Worm (Caenorhabditis elegans) whole organism, late embryonic: ENCODE measurements around the gene Y38C1AA.1.

Experiments
- C38D4.7 ChIP-seq: fragments of 200-800 bp; sonication (Bioruptor generic); optimal IDR thresholded peaks from 2 replicates; lab custom pipeline; 2018; ENCODE audit warnings: mild to moderate bottlenecking, missing genetic modification characterization, moderate library complexity, missing compliant biosample characterization
- fkh-10 ChIP-seq: fragments of 150-350 bp; optimal IDR thresholded peaks from 2 replicates; lab custom pipeline; 2014; ENCODE audit warnings: missing biosample characterization, missing genetic modification reagents, missing genetic modification characterization
- hlh-8 ChIP-seq: sonication (generic microtip); optimal IDR thresholded peaks from 2 replicates; lab custom pipeline; 2016; ENCODE audit warnings: missing genotype, missing genetic modification characterization, missing compliant biosample characterization
- unc-3 ChIP-seq, 2 experiments: fragments of 200-800 bp in 1 of 2; sonication (Bioruptor generic) in 1 of 2; sonication (generic microtip) in 1 of 2; conservative IDR thresholded peaks in 1 of 2; optimal IDR thresholded peaks in 1 of 2; 2 replicates each; pipeline versions ENCODE4 v1.3.6 to Lab custom; 2016 to 2022; ENCODE audit warnings: missing compliant biosample characterization in 2 of 2, missing genetic modification characterization in 2 of 2, missing genetic modification reagents in 1 of 2

- no peak for TF ChIP-seq fkh-10
- no peak for TF ChIP-seq C38D4.7 (GFP tag; lab: Kevin White, UChicago)
- TF ChIP-seq hlh-8 (tag; lab: Kevin White, UChicago), result no peak
- no peak for TF ChIP-seq unc-3 (GFP tag; conservative IDR thresholded peaks at IDR 0.05; lab: Robert Waterston, UW)
- TF ChIP-seq unc-3 (tag; optimal IDR thresholded peaks at IDR 0.05; lab: Kevin White, UChicago), result no peak
Observed at ce11 chrIV:164777-165176, 43.2 kb upstream of the Y38C1AA.1 start, which contains the start of gene cutl-24.
